Worm (Caenorhabditis elegans): ENCODE data around the gene nemt-1.
"Not testable (repeated sequence)": the region's sequence is repeated elsewhere in the genome, so short reads cannot be mapped to it uniquely, and the experiment has no call there.

nemt-1 gene

ce11 chrIV:9300127-9300526 lies 19.1 kb downstream of the nemt-1 start, which contains the start of gene F49C12.3:
TSS of gene F49C12.3 (plus strand) at chrIV:9300427.
- TF ChIP-seq lin-35 (GFP tag; optimal IDR thresholded peaks at IDR 0.05) (no peak), Y116A8C.19 (tag; optimal IDR thresholded peaks at IDR 0.05; ENCODE audit: borderline replicate concordance) (no peak), fkh-8 (tag; optimal IDR thresholded peaks at IDR 0.05) (no peak), alr-1 (tag; optimal IDR thresholded peaks at IDR 0.05; ENCODE audit: borderline replicate concordance) (no peak), nhr-28 (tag; optimal IDR thresholded peaks at IDR 0.05) (no peak), tbx-2 (tag; optimal IDR thresholded peaks at IDR 0.05) (no peak)

- TF ChIP-seq efl-3 (GFP tag; optimal IDR thresholded peaks at IDR 0.05) = no peak
- TF ChIP-seq nhr-71 (tag; optimal IDR thresholded peaks at IDR 0.05) = no peak
- no peak for TF ChIP-seq C16A3.4 (tag; optimal IDR thresholded peaks at IDR 0.05)
- TF ChIP-seq aha-1 (tag; optimal IDR thresholded peaks at IDR 0.05) = no peak
- TF ChIP-seq nhr-47 (tag; optimal IDR thresholded peaks at IDR 0.05) = no peak
- TF ChIP-seq tbx-2 (tag; optimal IDR thresholded peaks at IDR 0.05) = no peak
- TF ChIP-seq nhr-76 (tag; optimal IDR thresholded peaks at IDR 0.05) = no peak
- TF ChIP-seq nhr-90 (tag; optimal IDR thresholded peaks at IDR 0.05; ENCODE audit: poor library complexity) = no peak
- TF ChIP-seq mef-2 (tag; optimal IDR thresholded peaks at IDR 0.05) = no peak
- no peak for TF ChIP-seq ztf-11 (tag; optimal IDR thresholded peaks at IDR 0.05)
- TF ChIP-seq ceh-82 (tag; optimal IDR thresholded peaks at IDR 0.05) = no peak
- TF ChIP-seq nhr-85 (tag) = no peak
- TF ChIP-seq tlp-1 (tag; optimal IDR thresholded peaks at IDR 0.05) = no peak
- TF ChIP-seq isw-1 (GFP tag; IDR thresholded peaks at IDR 0.05) = no peak
These were observed 20.1 kb downstream of the nemt-1 start, which contains the start of gene F49C12.2 for ce11 chrIV:9299145-9299544. TSS of gene F49C12.2 (minus strand) at chrIV:9299245.

- TF ChIP-seq hlh-4 (tag; optimal IDR thresholded peaks at IDR 0.05) (no peak), unc-130 (tag; optimal IDR thresholded peaks at IDR 0.05) (no peak), zip-4 (GFP tag; optimal IDR thresholded peaks at IDR 0.05) (no peak), isw-1 (GFP tag; IDR thresholded peaks at IDR 0.05) (no peak)
These were observed 23.0 kb downstream of the nemt-1 start, which contains the start of gene F49C12.1 for ce11 chrIV:9296285-9296684. TSS of gene F49C12.1 (minus strand) at chrIV:9296354.

ce11 chrIV:9293825-9294224 lies 25.4 kb downstream of the nemt-1 start, which contains the start of gene nhr-264:
TSS of gene nhr-264 (minus strand) at chrIV:9293925.
- TF ChIP-seq mef-2, snpc-4, aha-1 (tag; optimal IDR thresholded peaks at IDR 0.05): not testable (repeated sequence)

ce11 chrIV:9289635-9290034 lies 29.6 kb downstream of the nemt-1 start:
- TF ChIP-seq C04F5.9 (tag; optimal IDR thresholded peaks at IDR 0.05) (no peak), nhr-47 (tag; optimal IDR thresholded peaks at IDR 0.05) (no peak), blmp-1 (tag; optimal IDR thresholded peaks at IDR 0.05) (no peak), sup-37 (GFP tag; optimal IDR thresholded peaks at IDR 0.05) (no peak), nhr-237 (tag; optimal IDR thresholded peaks at IDR 0.05) (no peak), tlp-1 (tag; optimal IDR thresholded peaks at IDR 0.05) (no peak), lsy-2 (tag; optimal IDR thresholded peaks at IDR 0.05) (no peak), tbx-2 (tag; optimal IDR thresholded peaks at IDR 0.05) (no peak), ama-1 (optimal IDR thresholded peaks at IDR 0.05) (no peak), nhr-19 (GFP tag; conservative IDR thresholded peaks at IDR 0.05) (no peak), pax-3 (tag; optimal IDR thresholded peaks at IDR 0.05) (no peak), lin-14 (GFP tag; optimal IDR thresholded peaks at IDR 0.05) (no peak), mab-9 (GFP tag; IDR thresholded peaks at IDR 0.05) (no peak), nhr-28 (tag; optimal IDR thresholded peaks at IDR 0.05) (no peak), lin-39 (tag; optimal IDR thresholded peaks at IDR 0.05) (no peak), unc-98 (GFP tag; IDR thresholded peaks at IDR 0.05) (no peak), ceh-82 (tag; optimal IDR thresholded peaks at IDR 0.05) (no peak), jun-1 (tag; optimal IDR thresholded peaks at IDR 0.05) (no peak), lir-3 (tag; optimal IDR thresholded peaks at IDR 0.05; ENCODE audit: poor library complexity) (no peak)
